Worm (Caenorhabditis elegans) whole organism, L1 larva: ENCODE data around the gene Y43F8B.29.

Experiments
- C04F5.9 ChIP-seq: sonication (generic microtip); optimal IDR thresholded peaks from 2 replicates; lab custom pipeline; 2016; ENCODE audit warnings: missing genetic modification characterization, missing compliant biosample characterization
- alr-1 ChIP-seq: fragments of 200-800 bp; sonication (Bioruptor generic); optimal IDR thresholded peaks from 2 replicates; lab custom pipeline; 2018; ENCODE audit warnings: borderline replicate concordance, mild to moderate bottlenecking, missing genetic modification characterization, missing compliant biosample characterization
- aly-2 ChIP-seq: fragments of 150-350 bp; optimal IDR thresholded peaks from 2 replicates; lab custom pipeline; 2014; ENCODE audit warnings: missing biosample characterization, missing genetic modification characterization
- ama-1 ChIP-seq: fragments of 150-350 bp; optimal IDR thresholded peaks from 2 replicates; lab custom pipeline; 2014
- blmp-1 ChIP-seq: fragments of 150-350 bp; optimal IDR thresholded peaks from 2 replicates; lab custom pipeline; 2014; ENCODE audit warnings: missing biosample characterization, missing genetic modification characterization
- ceh-63 ChIP-seq: fragments of 200-800 bp; sonication (Bioruptor generic); optimal IDR thresholded peaks from 2 replicates; lab custom pipeline; 2018; ENCODE audit warnings: mild to moderate bottlenecking, missing genetic modification characterization, missing compliant biosample characterization
- ces-1 ChIP-seq: fragments of 150-350 bp; optimal IDR thresholded peaks from 2 replicates; lab custom pipeline; 2014; ENCODE audit warnings: missing biosample characterization, missing genetic modification reagents, missing genetic modification characterization
- dpl-1 ChIP-seq, 3 experiments: fragments of 150-350 bp in 2 of 3; sonication (generic microtip) in 1 of 3; optimal IDR thresholded peaks; 2 replicates each; lab custom pipeline; 2014 to 2017; ENCODE audit warnings: missing biosample characterization in 3 of 3, missing genetic modification characterization in 3 of 3, missing genetic modification reagents in 3 of 3
- dsc-1 ChIP-seq: sonication (generic microtip); optimal IDR thresholded peaks from 2 replicates; lab custom pipeline; 2016; ENCODE audit warnings: mild to moderate bottlenecking, missing genetic modification characterization, missing compliant biosample characterization
- efl-1 ChIP-seq, 4 experiments: fragments of 150-350 bp; optimal IDR thresholded peaks in 3 of 4; peaks in 1 of 4; 1 replicate in 1 of 4; 2 replicates in 3 of 4; lab custom pipeline; 2014; ENCODE audit warnings: missing biosample characterization in 2 of 4, missing genetic modification characterization in 2 of 4, missing genetic modification reagents in 2 of 4
- efl-3 ChIP-seq: fragments of 200-800 bp; sonication (Bioruptor generic); optimal IDR thresholded peaks from 2 replicates; lab custom pipeline; 2018; ENCODE audit warnings: mild to moderate bottlenecking, missing genetic modification characterization, missing compliant biosample characterization
- egl-27 ChIP-seq, 2 experiments: fragments of 150-350 bp in 1 of 2; sonication (generic microtip); optimal IDR thresholded peaks; 3 replicates each; lab custom pipeline; 2017 to 2018; ENCODE audit warnings: missing biosample characterization in 2 of 2, missing genetic modification characterization in 2 of 2, missing genetic modification reagents in 2 of 2
- elt-2 ChIP-seq: sonication (generic microtip); optimal IDR thresholded peaks from 2 replicates; lab custom pipeline; 2016; ENCODE audit warnings: missing genetic modification characterization, mild to moderate bottlenecking, inconsistent platforms, missing compliant biosample characterization, missing genetic modification reagents
- fkh-10 ChIP-seq: sonication (generic microtip); optimal IDR thresholded peaks from 2 replicates; lab custom pipeline; 2017; ENCODE audit warnings: missing biosample characterization, missing genetic modification reagents, missing genetic modification characterization
- fkh-4 ChIP-seq: sonication (generic microtip); optimal IDR thresholded peaks from 2 replicates; lab custom pipeline; 2016; ENCODE audit warnings: missing compliant biosample characterization, missing genetic modification characterization, borderline replicate concordance
- fkh-8 ChIP-seq: sonication (generic microtip); optimal IDR thresholded peaks from 2 replicates; lab custom pipeline; 2016; ENCODE audit warnings: mild to moderate bottlenecking, missing genetic modification characterization, missing compliant biosample characterization
- fos-1 ChIP-seq: fragments of 150-350 bp; optimal IDR thresholded peaks from 2 replicates; lab custom pipeline; 2014; ENCODE audit warnings: missing biosample characterization, missing genetic modification characterization
- isw-1 ChIP-seq: fragments of 200-800 bp; sonication (Bioruptor generic); IDR thresholded peaks from 2 replicates; pipeline ENCODE4 v1.3.6; 2022; ENCODE audit warnings: missing genetic modification characterization, missing compliant biosample characterization
- lin-13 ChIP-seq: fragments of 150-350 bp; optimal IDR thresholded peaks from 2 replicates; lab custom pipeline; 2014; ENCODE audit warnings: missing biosample characterization, missing genetic modification reagents, missing genetic modification characterization
- lin-15B ChIP-seq: fragments of 150-350 bp; sonication (generic microtip); optimal IDR thresholded peaks from 3 replicates; lab custom pipeline; 2014; ENCODE audit warnings: missing biosample characterization, missing genetic modification characterization
- lir-3 ChIP-seq: sonication (generic microtip); optimal IDR thresholded peaks from 2 replicates; lab custom pipeline; 2016; ENCODE audit warnings: mild to moderate bottlenecking, missing genetic modification characterization, moderate library complexity, missing compliant biosample characterization; ENCODE audit not compliant: poor library complexity
- lsy-2 ChIP-seq, 2 experiments: fragments of 150-350 bp; optimal IDR thresholded peaks; 2 replicates each; lab custom pipeline; 2014; ENCODE audit warnings: missing biosample characterization in 2 of 2, missing genetic modification characterization in 2 of 2
- mab-9 ChIP-seq: fragments of 200-800 bp; sonication (Bioruptor generic); IDR thresholded peaks from 2 replicates; pipeline ENCODE4 v1.3.6; 2022; ENCODE audit warnings: missing genetic modification reagents, missing genetic modification characterization, missing compliant biosample characterization
- mdl-1 ChIP-seq, 2 experiments: fragments of 150-350 bp; optimal IDR thresholded peaks; 2 replicates each; lab custom pipeline; 2014 to 2017; ENCODE audit warnings: missing biosample characterization in 2 of 2, missing genetic modification characterization in 2 of 2, inconsistent platforms in 1 of 2
- mep-1 ChIP-seq: fragments of 150-350 bp; optimal IDR thresholded peaks from 2 replicates; lab custom pipeline; 2014; ENCODE audit warnings: missing biosample characterization, missing genetic modification characterization
- nhr-12 ChIP-seq: sonication (generic microtip); optimal IDR thresholded peaks from 2 replicates; lab custom pipeline; 2017; ENCODE audit warnings: missing biosample characterization, missing genetic modification characterization
- nhr-19 ChIP-seq: fragments of 200-800 bp; sonication (Bioruptor generic); conservative IDR thresholded peaks from 2 replicates; pipeline ENCODE4 v1.3.6; 2022; ENCODE audit warnings: missing genetic modification characterization, missing compliant biosample characterization
- nhr-237 ChIP-seq: fragments of 150-350 bp; optimal IDR thresholded peaks from 2 replicates; lab custom pipeline; 2014; ENCODE audit warnings: missing biosample characterization, missing genetic modification characterization
- nhr-47 ChIP-seq: sonication (generic microtip); optimal IDR thresholded peaks from 2 replicates; lab custom pipeline; 2016; ENCODE audit warnings: mild to moderate bottlenecking, missing genetic modification characterization, moderate library complexity, missing compliant biosample characterization
- nhr-71 ChIP-seq: sonication (generic microtip); optimal IDR thresholded peaks from 2 replicates; lab custom pipeline; 2016; ENCODE audit warnings: mild to moderate bottlenecking, missing genetic modification characterization, moderate library complexity, missing compliant biosample characterization
- nhr-84 ChIP-seq: sonication (generic microtip); optimal IDR thresholded peaks from 2 replicates; lab custom pipeline; 2017; ENCODE audit warnings: missing biosample characterization, missing genetic modification characterization
- nhr-85 ChIP-seq: sonication (generic microtip); peaks from one replicate; lab custom pipeline; 2016; ENCODE audit warnings: missing genetic modification characterization, inconsistent platforms, missing compliant biosample characterization
- rnt-1 ChIP-seq: sonication (generic microtip); optimal IDR thresholded peaks from 2 replicates; lab custom pipeline; 2016; ENCODE audit warnings: mild to moderate bottlenecking, missing genetic modification characterization, moderate library complexity, missing compliant biosample characterization
- skn-1 ChIP-seq: fragments of 150-350 bp; optimal IDR thresholded peaks from 2 replicates; lab custom pipeline; 2014; ENCODE audit warnings: missing biosample characterization, missing genetic modification characterization
- snpc-4 ChIP-seq: fragments of 150-350 bp; optimal IDR thresholded peaks from 2 replicates; lab custom pipeline; 2014; ENCODE audit warnings: missing biosample characterization, missing genetic modification characterization
- sptf-1 ChIP-seq: fragments of 150-350 bp; optimal IDR thresholded peaks from 2 replicates; lab custom pipeline; 2014; ENCODE audit warnings: missing biosample characterization, missing genetic modification characterization
- sup-37 ChIP-seq: fragments of 200-800 bp; sonication (Bioruptor generic); optimal IDR thresholded peaks from 2 replicates; lab custom pipeline; 2018; ENCODE audit warnings: mild to moderate bottlenecking, missing genetic modification characterization, missing compliant biosample characterization
- swsn-7 ChIP-seq: sonication (generic microtip); optimal IDR thresholded peaks from 2 replicates; lab custom pipeline; 2016; ENCODE audit warnings: missing genetic modification characterization, missing compliant biosample characterization
- tbx-2 ChIP-seq: sonication (generic microtip); optimal IDR thresholded peaks from 2 replicates; lab custom pipeline; 2016; ENCODE audit warnings: missing genetic modification characterization, missing compliant biosample characterization
- tlp-1 ChIP-seq: fragments of 150-350 bp; optimal IDR thresholded peaks from 2 replicates; lab custom pipeline; 2014; ENCODE audit warnings: missing biosample characterization, missing genetic modification characterization
- unc-30 ChIP-seq: sonication (generic microtip); optimal IDR thresholded peaks from 2 replicates; lab custom pipeline; 2017; ENCODE audit warnings: missing biosample characterization, missing genetic modification characterization
- zag-1 ChIP-seq: fragments of 150-350 bp; optimal IDR thresholded peaks from 2 replicates; lab custom pipeline; 2014; ENCODE audit warnings: missing biosample characterization, missing genetic modification characterization
- ztf-4 ChIP-seq: fragments of 150-350 bp; optimal IDR thresholded peaks from 2 replicates; lab custom pipeline; 2014; ENCODE audit warnings: missing biosample characterization, missing genetic modification characterization

Gene Y43F8B.29

ce11 chrV:19513552-19513951 lies 22.1 kb downstream of the Y43F8B.29 start, which contains the start of gene phy-4:
Gene phy-4, minus strand, starts transcription at chrV:19513652.
- no peak for TF ChIP-seq lin-13
- no peak for TF ChIP-seq tlp-1 (tag; lab: Kevin White, UChicago)
- TF ChIP-seq nhr-19 (GFP tag; lab: Robert Waterston, UW): no peak

- TF ChIP-seq nhr-19 (GFP tag; lab: Robert Waterston, UW): no peak
- no peak for TF ChIP-seq rnt-1 (tag; lab: Kevin White, UChicago)
- TF ChIP-seq swsn-7 (tag; lab: Kevin White, UChicago): no peak
- TF ChIP-seq C04F5.9: no peak
- TF ChIP-seq egl-27 (tag; optimal IDR thresholded peaks at IDR 0.05; lab: Kevin White, UChicago): no peak
- no peak for TF ChIP-seq nhr-237
- no peak for TF ChIP-seq ceh-63 (GFP tag; lab: Kevin White, UChicago)
- no peak for TF ChIP-seq skn-1
- TF ChIP-seq fos-1 (tag; lab: Kevin White, UChicago): no peak
- no peak for TF ChIP-seq mab-9 (GFP tag; lab: Robert Waterston, UW)
- no peak for TF ChIP-seq nhr-47
- TF ChIP-seq nhr-12 (tag; lab: Kevin White, UChicago): no peak
- TF ChIP-seq efl-1 (optimal IDR thresholded peaks at IDR 0.05; lab: Kevin White, UChicago): no peak
- TF ChIP-seq efl-1 (GFP tag; optimal IDR thresholded peaks at IDR 0.05 in 1 of 2; lab: Kevin White, UChicago): no peak
Observed at ce11 chrV:19518468-19519168, 27.2 kb downstream of the Y43F8B.29 start.

- TF ChIP-seq fkh-4 (tag; lab: Kevin White, UChicago): no peak
- TF ChIP-seq mdl-1 (tag; optimal IDR thresholded peaks at IDR 0.05; lab: Kevin White, UChicago): no peak
- no peak for TF ChIP-seq ztf-4 (tag; lab: Kevin White, UChicago)
- TF ChIP-seq sptf-1 (tag; lab: Kevin White, UChicago): no peak
- no peak for TF ChIP-seq aly-2 (tag; lab: Kevin White, UChicago)
- peak; percentile 74 for TF ChIP-seq mep-1 (tag; lab: Kevin White, UChicago)
- TF ChIP-seq isw-1 (GFP tag; lab: Robert Waterston, UW): no peak
- TF ChIP-seq nhr-19 (GFP tag; lab: Robert Waterston, UW): peak; percentile 53
- no peak for TF ChIP-seq efl-1 (optimal IDR thresholded peaks at IDR 0.05; lab: Kevin White, UChicago)
- TF ChIP-seq efl-1 (GFP tag; optimal IDR thresholded peaks at IDR 0.05 in 1 of 2; lab: Kevin White, UChicago): no peak
- TF ChIP-seq lsy-2 (tag; optimal IDR thresholded peaks at IDR 0.05; lab: Kevin White, UChicago): peak in 1 of 2 experiments; percentile 48
- TF ChIP-seq alr-1 (tag; lab: Kevin White, UChicago): no peak
- peak; percentile 20 for TF ChIP-seq nhr-85 (tag; lab: Kevin White, UChicago)
- TF ChIP-seq elt-2 (tag; lab: Kevin White, UChicago): no peak
- no peak for TF ChIP-seq egl-27 (tag; optimal IDR thresholded peaks at IDR 0.05; lab: Kevin White, UChicago)
- peak; percentile 50 for TF ChIP-seq ama-1 (lab: Kevin White, UChicago)
- TF ChIP-seq dsc-1 (tag; lab: Kevin White, UChicago): no peak
- no peak for TF ChIP-seq snpc-4 (tag; lab: Kevin White, UChicago)
- TF ChIP-seq tbx-2 (tag; lab: Kevin White, UChicago): no peak
- TF ChIP-seq fkh-8 (tag; lab: Kevin White, UChicago): no peak
- no peak for TF ChIP-seq blmp-1
- TF ChIP-seq zag-1 (tag; lab: Kevin White, UChicago): no peak
- no peak for TF ChIP-seq efl-3
- TF ChIP-seq nhr-84 (tag; lab: Kevin White, UChicago): no peak
- no peak for TF ChIP-seq lin-15B (tag; lab: Kevin White, UChicago)
- TF ChIP-seq nhr-71: peak; percentile 28
- no peak for TF ChIP-seq unc-30
- no peak for TF ChIP-seq ces-1
- TF ChIP-seq lir-3 (tag; lab: Kevin White, UChicago): no peak
- peak; percentile 26 for TF ChIP-seq nhr-47
- no peak for TF ChIP-seq fkh-10
- peak; percentile 37 for TF ChIP-seq skn-1
- TF ChIP-seq fos-1 (tag; lab: Kevin White, UChicago): no peak
- TF ChIP-seq mab-9 (GFP tag; lab: Robert Waterston, UW): 0 out of 2 replicates have a peak, but pooled peaks have one; percentile 17
- no peak for TF ChIP-seq sup-37 (GFP tag; lab: Kevin White, UChicago)
- TF ChIP-seq dpl-1 (GFP tag; optimal IDR thresholded peaks at IDR 0.05; lab: Kevin White, UChicago): no peak
Observed at ce11 chrV:19519511-19519934, 28.1 kb downstream of the Y43F8B.29 start.
